Worm (Caenorhabditis elegans): ENCODE measurements around the gene ptpn-22.

Gene ptpn-22

DNA sequence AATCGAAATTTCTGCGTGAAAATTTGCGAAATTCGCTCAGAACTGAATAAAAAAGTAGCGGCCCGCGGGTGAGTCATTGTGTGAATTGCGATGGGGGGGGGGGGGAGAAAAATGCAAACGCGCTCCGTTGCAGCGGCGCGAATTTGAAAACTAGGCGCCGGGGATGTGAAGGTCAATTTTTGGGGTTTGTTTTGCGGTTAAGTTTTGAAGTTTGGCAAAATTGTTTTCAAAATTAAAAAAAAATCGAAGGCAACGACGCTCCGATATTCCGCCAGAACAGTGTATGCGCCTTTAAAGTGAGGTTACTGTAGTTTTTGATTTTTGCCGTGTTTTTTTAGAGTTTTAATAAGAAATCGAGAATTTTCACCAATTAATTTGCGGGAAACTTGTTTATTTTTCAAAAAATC is 1.7 kb downstream of the ptpn-22 start (continued):
- TF ChIP-seq mep-1 (tag; optimal IDR thresholded peaks at IDR 0.05) (peak; percentile 47), Y105C5A.15 (GFP tag; IDR thresholded peaks at IDR 0.05) (no peak), egl-27 (tag; optimal IDR thresholded peaks at IDR 0.05) (no peak), rbr-2 (tag; optimal IDR thresholded peaks at IDR 0.05) (peak; percentile 30), T20F7.1 (GFP tag; optimal IDR thresholded peaks at IDR 0.05) (peak; percentile 9), unc-62 (GFP tag; optimal IDR thresholded peaks at IDR 0.05 in 1 of 2) (peak in 1 of 2 experiments; percentile 92), unc-62 (tag; optimal IDR thresholded peaks at IDR 0.05) (no peak), F26F4.8 (GFP tag; conservative IDR thresholded peaks at IDR 0.05) (no peak), Y48G9A.11 (GFP tag; IDR thresholded peaks at IDR 0.05) (peak; percentile 93), hlh-11 (tag; optimal IDR thresholded peaks at IDR 0.05) (peak; percentile 32), nhr-41 (GFP tag; IDR thresholded peaks at IDR 0.05) (no peak), F44E2.7 (GFP tag; IDR thresholded peaks at IDR 0.05) (no peak), ZK337.2 (GFP tag; IDR thresholded peaks at IDR 0.05) (no peak), lin-38 (GFP tag; IDR thresholded peaks at IDR 0.05) (peak; percentile 95), hmg-1.1 (GFP tag; IDR thresholded peaks at IDR 0.05) (peak; percentile 30; the same call in 1 of the 2 replicates), ceh-32 (tag; optimal IDR thresholded peaks at IDR 0.05; ENCODE audit: poor library complexity) (no peak), daf-19 (GFP tag; conservative IDR thresholded peaks at IDR 0.05) (no peak), daf-16 (GFP tag; optimal IDR thresholded peaks at IDR 0.05) (no peak), daf-16 (tag; optimal IDR thresholded peaks at IDR 0.05) (no peak), D1046.2 (GFP tag; IDR thresholded peaks at IDR 0.05) (no peak), set-16 (GFP tag; IDR thresholded peaks at IDR 0.05) (no peak), daf-12 (tag; optimal IDR thresholded peaks at IDR 0.05) (no peak), dmd-8 (GFP tag; IDR thresholded peaks at IDR 0.05) (no peak)

DNA sequence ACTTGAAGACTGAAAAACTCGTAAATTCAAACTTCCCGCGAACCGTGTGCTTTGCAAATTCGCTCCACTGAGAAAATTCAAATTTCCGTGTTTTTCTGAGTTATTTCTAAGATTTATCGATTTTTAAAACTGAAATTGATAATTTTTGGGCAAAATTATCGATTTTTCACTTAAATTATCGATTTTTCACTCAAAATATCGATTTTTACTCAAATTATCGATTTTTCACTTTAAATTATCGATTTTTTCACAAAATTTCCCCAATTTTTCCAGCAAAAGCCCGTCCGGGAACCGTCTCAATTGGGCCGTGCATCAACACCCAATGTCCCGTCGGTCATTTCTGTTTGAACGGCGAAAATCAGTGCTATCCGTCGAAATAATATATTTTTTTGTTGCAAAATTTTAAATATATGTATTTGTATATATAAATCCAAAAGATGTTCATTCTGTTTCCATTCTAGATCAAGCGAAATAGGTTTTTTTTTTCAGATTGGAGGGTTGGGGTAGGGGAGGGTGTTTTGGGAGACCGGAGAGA is 12.5 kb downstream of the ptpn-22 start:
- 0 out of 2 replicates have a peak, but pooled peaks have one; percentile 36 for TF ChIP-seq Y75B8A.6 (GFP tag; IDR thresholded peaks at IDR 0.05)
- no peak for TF ChIP-seq nhr-6 (tag; optimal IDR thresholded peaks at IDR 0.05)
- TF ChIP-seq ceh-28 (tag; optimal IDR thresholded peaks at IDR 0.05), result peak; percentile 97
- peak; percentile 37 for TF ChIP-seq nhr-111 (GFP tag; optimal IDR thresholded peaks at IDR 0.05)
- peak; percentile 52 for TF ChIP-seq lin-38 (GFP tag; IDR thresholded peaks at IDR 0.05)

DNA sequence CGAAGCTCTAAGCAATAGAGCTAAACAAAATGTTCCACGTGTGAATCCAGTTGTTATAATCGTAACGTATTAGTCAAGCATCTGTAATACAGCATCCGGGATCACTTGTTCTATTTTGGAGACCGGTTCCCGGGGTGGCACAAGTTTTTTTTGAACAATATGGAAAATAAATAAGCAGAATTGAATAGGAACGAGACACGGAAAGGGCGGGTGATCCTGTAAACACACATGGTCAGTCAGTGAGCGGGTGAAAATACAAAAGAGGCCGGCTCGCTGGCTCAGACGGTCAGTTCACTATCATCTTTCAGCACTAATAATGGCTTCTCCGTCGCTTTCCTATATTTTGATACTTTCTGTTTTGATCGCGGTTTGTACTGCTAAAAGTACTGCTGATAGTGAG is 14.2 kb downstream of the ptpn-22 start, which contains the start of gene K08D12.8:
Gene K08D12.8, plus strand, starts transcription at position 301 of the 400 bp plus-strand sequence.
- TF ChIP-seq ceh-44 (GFP tag; IDR thresholded peaks at IDR 0.05) (no peak), F49E8.2 (tag; optimal IDR thresholded peaks at IDR 0.05; ENCODE audit: borderline replicate concordance) (no peak), mxl-2 (GFP tag; conservative IDR thresholded peaks at IDR 0.05) (no peak), nhr-102 (tag; optimal IDR thresholded peaks at IDR 0.05) (no peak), dmd-8 (GFP tag; IDR thresholded peaks at IDR 0.05) (no peak), madf-9 (GFP tag; conservative IDR thresholded peaks at IDR 0.05) (no peak), egl-27 (tag; optimal IDR thresholded peaks at IDR 0.05) (no peak), F26F4.8 (GFP tag; conservative IDR thresholded peaks at IDR 0.05) (no peak), F10B5.3 (tag; optimal IDR thresholded peaks at IDR 0.05) (no peak), egl-43 (GFP tag; IDR thresholded peaks at IDR 0.05) (no peak), hlh-30 (tag; optimal IDR thresholded peaks at IDR 0.05; ENCODE audit: insufficient read depth) (no peak), Y105C5A.15 (GFP tag; IDR thresholded peaks at IDR 0.05) (no peak), unc-39 (tag; optimal IDR thresholded peaks at IDR 0.05) (no peak)

DNA sequence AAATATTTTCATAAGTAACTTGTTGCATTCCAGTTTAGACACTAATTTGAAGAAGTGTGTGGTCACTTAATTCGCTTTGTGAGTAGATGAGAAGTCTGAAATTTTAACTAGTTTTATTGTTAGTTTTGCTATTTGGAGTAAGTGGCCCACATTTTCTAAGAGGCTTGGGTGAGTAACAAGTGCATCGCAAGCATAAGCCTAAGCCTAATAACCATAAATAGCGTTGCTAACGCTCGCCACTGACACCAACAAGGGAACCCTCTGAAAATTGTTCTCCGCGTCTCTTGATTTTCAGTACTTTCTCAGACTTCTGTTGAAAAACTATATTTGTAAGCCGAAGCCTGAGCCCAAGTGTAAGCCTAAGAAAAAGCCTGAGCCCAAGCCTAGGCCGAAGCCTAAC is 15.8 kb downstream of the ptpn-22 start, which contains the start of gene epic-3:
Gene epic-3, minus strand, starts transcription at position 101 of the 400 bp plus-strand sequence.
- TF ChIP-seq ceh-32 (tag; optimal IDR thresholded peaks at IDR 0.05; ENCODE audit: poor library complexity), result no peak
- 0 out of 2 replicates have a peak, but pooled peaks have one; percentile 7 for TF ChIP-seq zfp-3 (GFP tag; conservative IDR thresholded peaks at IDR 0.05)
